Worm (Caenorhabditis elegans): ENCODE measurements around the gene rgs-11.

Gene rgs-11

DNA sequence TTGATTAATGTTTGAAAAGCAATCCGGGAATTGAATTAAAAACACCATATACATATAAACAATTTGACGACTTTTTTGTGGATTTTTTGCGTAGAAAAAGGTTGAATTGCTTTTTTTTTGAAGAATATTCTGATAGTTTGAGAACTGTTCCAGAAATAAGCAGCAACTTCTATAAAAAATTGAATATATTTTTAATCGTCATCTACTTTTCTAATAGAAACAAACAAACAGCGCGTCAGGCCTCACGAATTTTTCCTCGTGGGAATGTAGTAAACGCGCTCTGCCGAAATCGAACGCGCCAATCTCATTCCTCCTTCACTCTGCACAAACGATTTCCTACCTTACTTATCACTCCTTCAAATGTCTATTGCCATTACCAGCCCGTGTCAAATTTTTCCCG lies at the start of gene rgs-11:
Gene rgs-11 (plus strand): TSS at position 301 of the 400 bp plus-strand sequence.
- TF ChIP-seq irx-1 (tag; optimal IDR thresholded peaks at IDR 0.05), result no peak
- TF ChIP-seq Y116A8C.19 (tag; optimal IDR thresholded peaks at IDR 0.05; ENCODE audit: borderline replicate concordance), result no peak
- no peak for TF ChIP-seq nhr-77 (tag; optimal IDR thresholded peaks at IDR 0.05)
- no peak for TF ChIP-seq unc-86 (tag; optimal IDR thresholded peaks at IDR 0.05)
- no peak for TF ChIP-seq ceh-82 (tag; optimal IDR thresholded peaks at IDR 0.05)
- no peak for TF ChIP-seq aha-1 (tag; optimal IDR thresholded peaks at IDR 0.05)
- no peak for TF ChIP-seq nhr-11 (tag; optimal IDR thresholded peaks at IDR 0.05)
- no peak for TF ChIP-seq ama-1 (optimal IDR thresholded peaks at IDR 0.05)
- no peak for TF ChIP-seq ceh-90 (tag; optimal IDR thresholded peaks at IDR 0.05)
- no peak for TF ChIP-seq hlh-17 (GFP tag; optimal IDR thresholded peaks at IDR 0.05; ENCODE audit: borderline replicate concordance)
- TF ChIP-seq lin-35 (GFP tag; optimal IDR thresholded peaks at IDR 0.05), result no peak
- no peak for TF ChIP-seq skn-1 (tag; optimal IDR thresholded peaks at IDR 0.05)
- TF ChIP-seq F16B12.6 (tag; optimal IDR thresholded peaks at IDR 0.05), result no peak
- TF ChIP-seq unc-30 (tag; optimal IDR thresholded peaks at IDR 0.05), result no peak
- TF ChIP-seq nhr-237 (tag; optimal IDR thresholded peaks at IDR 0.05), result no peak
- TF ChIP-seq nhr-84 (tag; optimal IDR thresholded peaks at IDR 0.05), result no peak
- no peak for TF ChIP-seq alr-1 (tag; optimal IDR thresholded peaks at IDR 0.05; ENCODE audit: borderline replicate concordance)
- TF ChIP-seq snpc-4 (tag; optimal IDR thresholded peaks at IDR 0.05), result no peak
- no peak for TF ChIP-seq pax-3 (tag; optimal IDR thresholded peaks at IDR 0.05)
- no peak for TF ChIP-seq fos-1 (tag; optimal IDR thresholded peaks at IDR 0.05)

DNA sequence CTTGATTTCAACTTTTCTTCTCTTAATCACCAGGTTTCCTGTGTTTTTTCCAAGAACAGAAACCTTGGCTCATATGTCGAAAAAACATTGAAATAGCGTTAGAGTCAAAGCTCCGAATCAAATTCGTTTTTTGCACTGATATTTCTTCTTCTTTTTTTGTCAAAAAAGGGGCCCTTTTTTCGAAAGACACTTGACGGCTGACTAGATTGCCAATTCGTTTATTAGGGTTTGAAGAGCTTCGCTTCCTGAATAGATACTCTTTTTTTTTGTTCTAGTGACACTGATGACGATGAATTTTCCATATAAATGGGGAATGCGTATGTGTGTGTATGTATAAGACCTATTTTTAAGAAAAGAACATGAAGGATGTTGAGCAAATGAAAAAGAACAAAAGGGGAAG lies 47.6 kb upstream of the rgs-11 start:
- no peak for TF ChIP-seq nhr-77 (tag; optimal IDR thresholded peaks at IDR 0.05)
- peak; percentile 83 for TF ChIP-seq fkh-10 (GFP tag; optimal IDR thresholded peaks at IDR 0.05)
- TF ChIP-seq nhr-20 (tag; optimal IDR thresholded peaks at IDR 0.05), result no peak
- no peak for TF ChIP-seq lin-39 (tag; optimal IDR thresholded peaks at IDR 0.05)
- TF ChIP-seq ama-1 (optimal IDR thresholded peaks at IDR 0.05), result no peak
- TF ChIP-seq C04F5.9 (tag; optimal IDR thresholded peaks at IDR 0.05), result no peak
- no peak for TF ChIP-seq nhr-47 (tag; optimal IDR thresholded peaks at IDR 0.05)
- no peak for TF ChIP-seq nhr-237 (tag; optimal IDR thresholded peaks at IDR 0.05)
- TF ChIP-seq lin-14 (GFP tag; optimal IDR thresholded peaks at IDR 0.05), result peak; percentile 33
- TF ChIP-seq ceh-88 (GFP tag; IDR thresholded peaks at IDR 0.05), result no peak
- TF ChIP-seq zip-4 (GFP tag; optimal IDR thresholded peaks at IDR 0.05), result no peak
- no peak for TF ChIP-seq mab-9 (GFP tag; IDR thresholded peaks at IDR 0.05)
- TF ChIP-seq elt-2 (tag; optimal IDR thresholded peaks at IDR 0.05), result no peak
- TF ChIP-seq unc-62 (GFP tag; optimal IDR thresholded peaks at IDR 0.05), result no peak
- no peak for TF ChIP-seq efl-1 (optimal IDR thresholded peaks at IDR 0.05)
- peak in 1 of 2 experiments; percentile 62 for TF ChIP-seq efl-1 (GFP tag; optimal IDR thresholded peaks at IDR 0.05 in 1 of 2)

- TF ChIP-seq lin-13 (GFP tag; optimal IDR thresholded peaks at IDR 0.05), result no peak
- TF ChIP-seq snpc-4 (tag; optimal IDR thresholded peaks at IDR 0.05), result no peak
- no peak for TF ChIP-seq unc-130 (tag; optimal IDR thresholded peaks at IDR 0.05)
Measured at ce11 chrX:14918538-14918937, 45.8 kb upstream of the rgs-11 start, which contains the start of gene npr-40. Gene npr-40 (plus strand): TSS chrX:14918838.

DNA sequence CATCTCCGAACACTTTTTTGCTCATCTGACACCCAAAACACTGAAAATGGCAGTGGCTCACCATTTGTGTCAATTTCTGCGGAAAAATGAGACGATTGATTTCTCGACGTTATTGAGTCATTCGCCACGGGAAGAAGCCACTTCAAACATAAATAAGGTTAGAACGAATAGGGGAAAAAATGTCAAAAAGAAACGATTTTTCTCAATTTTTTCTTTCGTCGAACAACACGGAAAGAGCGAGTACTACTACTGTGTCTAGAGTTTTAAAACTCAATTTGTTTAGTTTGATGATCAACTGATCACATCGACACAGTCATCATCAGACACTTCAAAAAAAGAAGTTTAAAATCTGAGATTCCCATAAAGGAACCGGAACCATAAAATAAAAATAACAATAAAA lies 43.5 kb upstream of the rgs-11 start:
- TF ChIP-seq fkh-10 (GFP tag; optimal IDR thresholded peaks at IDR 0.05) (peak; percentile 78), fkh-8 (tag; optimal IDR thresholded peaks at IDR 0.05) (no peak), nhr-71 (tag; optimal IDR thresholded peaks at IDR 0.05) (no peak)

DNA sequence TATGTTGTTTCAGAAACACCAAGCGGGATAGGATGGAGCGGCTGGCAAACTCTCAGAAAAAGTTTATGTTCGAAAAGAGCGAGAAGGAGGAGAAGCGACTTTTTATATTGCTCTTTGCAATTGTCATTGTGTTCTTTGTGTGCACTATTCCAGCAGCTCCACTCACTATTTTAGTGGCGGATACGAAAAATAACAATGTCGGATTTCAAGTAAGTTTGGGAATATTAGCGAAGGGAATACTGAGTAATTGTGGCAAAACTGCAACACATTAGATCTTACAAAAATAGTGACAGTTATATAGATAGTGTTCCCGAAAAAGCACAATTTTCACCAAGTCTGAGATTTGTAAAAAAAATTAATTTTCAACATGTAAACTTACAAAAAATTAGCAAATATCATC lies 41.6 kb upstream of the rgs-11 start:
- no peak for TF ChIP-seq nhr-12 (tag; optimal IDR thresholded peaks at IDR 0.05)
- no peak for TF ChIP-seq nhr-76 (tag; optimal IDR thresholded peaks at IDR 0.05)
- no peak for TF ChIP-seq ztf-11 (tag; optimal IDR thresholded peaks at IDR 0.05)
- no peak for TF ChIP-seq nhr-11 (tag; optimal IDR thresholded peaks at IDR 0.05)
- TF ChIP-seq nhr-71 (tag; optimal IDR thresholded peaks at IDR 0.05), result no peak
- TF ChIP-seq pag-3 (tag; optimal IDR thresholded peaks at IDR 0.05; ENCODE audit: borderline replicate concordance, insufficient read depth), result no peak
- no peak for TF ChIP-seq alr-1 (tag; optimal IDR thresholded peaks at IDR 0.05; ENCODE audit: borderline replicate concordance)
- no peak for TF ChIP-seq dsc-1 (tag; optimal IDR thresholded peaks at IDR 0.05)
- TF ChIP-seq unc-130 (tag; optimal IDR thresholded peaks at IDR 0.05), result no peak
- TF ChIP-seq irx-1 (tag; optimal IDR thresholded peaks at IDR 0.05), result no peak
- no peak for TF ChIP-seq nhr-47 (tag; optimal IDR thresholded peaks at IDR 0.05)
- no peak for TF ChIP-seq unc-98 (GFP tag; IDR thresholded peaks at IDR 0.05)
- no peak for TF ChIP-seq sptf-1 (tag; optimal IDR thresholded peaks at IDR 0.05)
- TF ChIP-seq dpl-1 (GFP tag; optimal IDR thresholded peaks at IDR 0.05), result no peak
- TF ChIP-seq elt-3 (tag; optimal IDR thresholded peaks at IDR 0.05), result no peak
- no peak for TF ChIP-seq jun-1 (tag; optimal IDR thresholded peaks at IDR 0.05)

Measured in whole organism, L1 larva.